Worm (Caenorhabditis elegans): Measurements from ENCODE around the gene gtf-2H3.

gtf-2H3 gene

DNA sequence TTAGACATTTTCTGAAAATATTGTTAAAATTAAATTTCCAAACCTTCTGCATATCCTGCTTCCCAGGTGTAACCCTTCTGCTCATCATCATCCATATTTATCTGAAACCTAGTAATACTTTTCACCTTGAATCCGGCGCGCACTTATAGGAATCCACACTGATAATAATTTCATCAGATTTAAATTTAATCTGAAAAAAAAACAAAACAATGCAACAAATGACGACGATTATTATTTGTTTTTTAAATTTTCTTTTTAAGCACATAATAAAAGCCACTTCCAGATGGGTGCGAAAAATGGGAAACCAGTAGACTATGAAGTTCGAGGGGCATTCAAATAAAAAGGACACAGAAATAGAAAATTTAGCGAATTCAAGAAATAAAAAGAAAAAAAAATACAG lies 29.3 kb downstream of the gtf-2H3 start, which contains the start of gene gtf-2H2C:
TSS of gene gtf-2H2C (minus strand) at position 101 of the 400 bp plus-strand sequence.
- TF ChIP-seq snpc-1.2 (GFP tag; IDR thresholded peaks at IDR 0.05): no peak
- no peak for TF ChIP-seq lin-1 (GFP tag; IDR thresholded peaks at IDR 0.05)
- TF ChIP-seq pha-4 (GFP tag; IDR thresholded peaks at IDR 0.05): peak; percentile 7; the same call in 1 of the 2 replicates
- no peak for TF ChIP-seq pha-4 (tag; optimal IDR thresholded peaks at IDR 0.05)
- TF ChIP-seq arid-1 (GFP tag; conservative IDR thresholded peaks at IDR 0.05): no peak
- no peak for TF ChIP-seq nhr-102 (tag; optimal IDR thresholded peaks at IDR 0.05)
- no peak for TF ChIP-seq ztf-7 (tag; optimal IDR thresholded peaks at IDR 0.05)
- no peak for TF ChIP-seq ceh-44 (GFP tag; IDR thresholded peaks at IDR 0.05)

DNA sequence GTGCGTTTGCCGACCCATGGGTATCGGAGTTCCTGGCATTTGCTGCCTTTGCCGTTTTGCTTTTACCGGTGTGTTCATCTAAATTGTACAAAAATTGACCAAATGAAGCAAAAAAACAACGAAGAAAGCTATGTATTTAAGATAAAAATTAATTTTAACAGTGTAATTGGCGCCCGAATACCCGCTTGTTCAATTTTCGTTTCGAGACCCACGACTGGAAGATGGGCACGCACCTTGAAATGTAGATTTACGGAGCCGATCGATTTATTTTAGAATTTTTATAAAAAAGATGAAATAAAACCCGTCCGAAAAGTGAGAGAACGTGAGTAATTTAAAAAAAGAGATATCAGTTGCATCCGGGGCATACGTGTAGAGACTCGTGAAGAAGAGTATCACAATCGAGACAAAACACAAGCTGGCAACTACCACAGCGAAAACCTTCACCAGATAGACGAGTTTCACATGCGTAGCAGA lies 31.4 kb downstream of the gtf-2H3 start, which contains the start of gene hal-2:
TSS of gene hal-2 (minus strand) at position 424 of the 474 bp plus-strand sequence.
- no peak for TF ChIP-seq nhr-76 (tag; optimal IDR thresholded peaks at IDR 0.05)
- no peak for TF ChIP-seq nhr-102 (tag; optimal IDR thresholded peaks at IDR 0.05)
- TF ChIP-seq lin-1 (GFP tag; IDR thresholded peaks at IDR 0.05): no peak
- no peak for TF ChIP-seq lin-15B (tag; optimal IDR thresholded peaks at IDR 0.05)
- no peak for TF ChIP-seq Y105C5A.15 (GFP tag; IDR thresholded peaks at IDR 0.05)
- no peak for TF ChIP-seq ces-1 (GFP tag; optimal IDR thresholded peaks at IDR 0.05)
- TF ChIP-seq dmd-6 (GFP tag; IDR thresholded peaks at IDR 0.05): no peak
- no peak for TF ChIP-seq lin-38 (GFP tag; IDR thresholded peaks at IDR 0.05)
- TF ChIP-seq skn-1 (tag; optimal IDR thresholded peaks at IDR 0.05): no peak
- TF ChIP-seq jun-1 (tag; optimal IDR thresholded peaks at IDR 0.05): no peak

DNA sequence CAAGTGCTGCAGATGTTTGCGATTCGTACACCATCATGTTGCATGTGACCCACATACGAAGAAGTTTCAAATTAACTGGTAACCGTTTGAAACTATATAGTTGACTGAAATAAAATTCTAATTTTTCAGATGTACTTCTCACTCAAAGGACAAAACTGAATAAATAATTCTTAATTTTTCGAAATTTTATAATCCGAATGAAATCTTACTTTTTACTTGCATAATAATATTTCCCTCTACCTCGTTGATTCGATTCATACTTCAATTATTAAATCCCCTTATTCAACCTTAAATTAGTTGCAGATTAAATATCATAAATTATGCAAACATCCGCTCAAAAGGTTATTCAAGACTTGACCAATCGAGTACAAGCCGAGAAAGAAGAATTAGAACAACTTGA lies 34.0 kb downstream of the gtf-2H3 start, which contains the start of gene T16H12.2:
TSS of gene T16H12.2 (plus strand) at position 301 of the 400 bp plus-strand sequence.
- no peak for TF ChIP-seq sdz-12 (GFP tag; optimal IDR thresholded peaks at IDR 0.05)
- no peak for TF ChIP-seq Y105C5A.15 (GFP tag; IDR thresholded peaks at IDR 0.05)
- TF ChIP-seq nhr-28 (tag; optimal IDR thresholded peaks at IDR 0.05): no peak
- TF ChIP-seq nhr-48 (tag; optimal IDR thresholded peaks at IDR 0.05): no peak
- no peak for TF ChIP-seq T20F7.1 (GFP tag; optimal IDR thresholded peaks at IDR 0.05)
- no peak for TF ChIP-seq set-16 (GFP tag; IDR thresholded peaks at IDR 0.05)
- no peak for TF ChIP-seq hlh-11 (tag; optimal IDR thresholded peaks at IDR 0.05)
- no peak for TF ChIP-seq mes-2 (tag; optimal IDR thresholded peaks at IDR 0.05; ENCODE audit: poor library complexity, severe bottlenecking)
- TF ChIP-seq ces-1 (GFP tag; optimal IDR thresholded peaks at IDR 0.05): no peak
- TF ChIP-seq hmg-1.1 (GFP tag; IDR thresholded peaks at IDR 0.05): no peak
- TF ChIP-seq arid-1 (GFP tag; conservative IDR thresholded peaks at IDR 0.05): no peak
- no peak for TF ChIP-seq nhr-10 (tag; optimal IDR thresholded peaks at IDR 0.05)
- TF ChIP-seq php-3 (GFP tag; IDR thresholded peaks at IDR 0.05): no peak
- TF ChIP-seq D1046.2 (GFP tag; IDR thresholded peaks at IDR 0.05): no peak
- no peak for TF ChIP-seq mdt-29 (GFP tag; IDR thresholded peaks at IDR 0.05)
- TF ChIP-seq lin-29 (GFP tag; IDR thresholded peaks at IDR 0.05): no peak
- TF ChIP-seq madf-9 (GFP tag; conservative IDR thresholded peaks at IDR 0.05): no peak
- no peak for TF ChIP-seq ZK337.2 (GFP tag; IDR thresholded peaks at IDR 0.05)
- TF ChIP-seq nhr-102 (tag; optimal IDR thresholded peaks at IDR 0.05): no peak

DNA sequence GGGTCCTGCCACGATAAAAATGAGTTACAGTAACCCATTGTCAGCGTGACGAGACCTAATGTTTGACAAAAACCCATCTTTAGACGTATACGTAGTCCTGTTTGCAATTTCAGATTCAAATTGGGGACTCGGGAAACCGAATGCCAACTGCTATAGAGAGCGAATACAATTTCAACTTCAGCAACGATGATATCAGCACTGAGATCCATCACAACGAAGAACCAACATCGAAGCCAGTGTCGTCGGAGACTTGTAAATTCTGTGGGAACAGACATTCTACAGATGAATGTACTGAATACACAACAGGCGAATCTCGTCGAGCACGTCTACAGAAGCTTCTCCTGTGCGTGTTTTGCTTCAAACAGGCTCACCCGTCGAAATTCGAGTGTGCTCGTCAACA lies 34.4 kb downstream of the gtf-2H3 start:
- TF ChIP-seq aha-1 (tag): peak; percentile 91
- TF ChIP-seq egl-27 (tag; optimal IDR thresholded peaks at IDR 0.05): no peak
- peak in 1 of 2 experiments; percentile 22 for TF ChIP-seq unc-62 (GFP tag; optimal IDR thresholded peaks at IDR 0.05 in 1 of 2)
- no peak for TF ChIP-seq unc-62 (tag; optimal IDR thresholded peaks at IDR 0.05)

DNA sequence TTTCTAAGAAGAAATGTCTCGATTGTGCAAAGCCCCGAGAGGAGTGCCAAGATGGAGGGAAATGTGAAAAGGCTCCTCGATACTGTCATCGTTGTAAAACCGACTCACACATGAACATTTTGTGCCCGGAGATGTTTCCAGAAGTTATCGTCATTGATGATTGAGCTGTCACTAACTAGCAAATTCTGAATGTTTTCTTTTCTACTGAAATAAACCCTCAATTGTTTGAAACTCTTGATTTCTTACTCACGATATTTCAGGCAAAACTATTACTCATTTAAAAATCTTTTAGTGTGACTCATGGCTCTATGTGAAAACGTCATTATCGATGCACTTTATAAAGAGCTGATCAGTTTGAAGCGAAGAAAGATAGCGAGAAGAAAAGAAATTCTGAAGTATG lies 34.8 kb downstream of the gtf-2H3 start, which contains the start of gene T16H12.13:
TSS of gene T16H12.13 (plus strand) at position 301 of the 400 bp plus-strand sequence.
- no peak for TF ChIP-seq pha-4 (GFP tag; IDR thresholded peaks at IDR 0.05)
- no peak for TF ChIP-seq pha-4 (tag; optimal IDR thresholded peaks at IDR 0.05)
- TF ChIP-seq ztf-11 (tag; optimal IDR thresholded peaks at IDR 0.05): no peak
- no peak for TF ChIP-seq egl-43 (GFP tag; IDR thresholded peaks at IDR 0.05)
